Fruit fly (Drosophila melanogaster) whole organism, embryonic: ENCODE data around the gene CG8837.
A peak's percentile ranks its signal among the peaks of the same experiment; 100 is the strongest.

Source experiments
- B-H2 ChIP-seq: fragments of 200-800 bp; sonication (Bioruptor generic); optimal IDR thresholded peaks from 2 replicates; lab custom pipeline; 2018; ENCODE audit warnings: missing biosample characterization, mild to moderate bottlenecking, missing genetic modification characterization
- C15 ChIP-seq: fragments of 200-800 bp; sonication (Bioruptor generic); IDR thresholded peaks from 3 replicates; pipeline ENCODE4 v1.3.6; 2022; ENCODE audit warnings: missing biosample characterization, missing genetic modification characterization
- CG10654 ChIP-seq: fragments of 200-800 bp; sonication (Bioruptor generic); optimal IDR thresholded peaks from 2 replicates; lab custom pipeline; 2016; ENCODE audit warnings: missing biosample characterization, missing genetic modification characterization
- CG14014 ChIP-seq: fragments of 200-800 bp; sonication (Bioruptor generic); IDR thresholded peaks from 2 replicates; pipeline ENCODE4 v1.3.6; 2022; ENCODE audit warnings: missing biosample characterization, missing genetic modification characterization
- CG15269 ChIP-seq: fragments of 200-800 bp; sonication (Bioruptor generic); optimal IDR thresholded peaks from 2 replicates; lab custom pipeline; 2018; ENCODE audit warnings: missing biosample characterization, mild to moderate bottlenecking, missing genetic modification characterization, moderate library complexity
- CG1603 ChIP-seq: fragments of 200-800 bp; sonication (Bioruptor generic); optimal IDR thresholded peaks from 2 replicates; lab custom pipeline; 2019; ENCODE audit warnings: missing biosample characterization, mild to moderate bottlenecking, missing genetic modification characterization, moderate library complexity
- CG1647 ChIP-seq: fragments of 200-800 bp; sonication (Bioruptor generic); optimal IDR thresholded peaks from 3 replicates; lab custom pipeline; 2016; ENCODE audit warnings: missing biosample characterization, missing genetic modification characterization
- CG1792 ChIP-seq: fragments of 200-800 bp; sonication (Bioruptor generic); optimal IDR thresholded peaks from 2 replicates; lab custom pipeline; 2016; ENCODE audit warnings: missing biosample characterization, missing genetic modification characterization
- CG32532 ChIP-seq: fragments of 200-800 bp; sonication (Bioruptor generic); IDR thresholded peaks from 2 replicates; pipeline ENCODE4 v1.3.6; 2022; ENCODE audit warnings: missing biosample characterization, missing genetic modification characterization
- CG33557 ChIP-seq: fragments of 200-800 bp; sonication (Bioruptor generic); optimal IDR thresholded peaks from 2 replicates; lab custom pipeline; 2019; ENCODE audit warnings: missing biosample characterization, mild to moderate bottlenecking, missing genetic modification characterization, moderate library complexity
- CG34376 ChIP-seq: fragments of 200-800 bp; sonication (Bioruptor generic); optimal IDR thresholded peaks from 2 replicates; lab custom pipeline; 2018; ENCODE audit warnings: missing biosample characterization, mild to moderate bottlenecking, missing genetic modification characterization
- CG34422 ChIP-seq: fragments of 200-800 bp; sonication (Bioruptor generic); IDR thresholded peaks from 3 replicates; pipeline ENCODE4 v1.3.6; 2022; ENCODE audit warnings: missing biosample characterization, missing genetic modification characterization
- CG6765 ChIP-seq: fragments of 200-800 bp; sonication (Bioruptor generic); optimal IDR thresholded peaks from 3 replicates; lab custom pipeline; 2017; ENCODE audit warnings: missing biosample characterization, mild to moderate bottlenecking, missing genetic modification characterization
- CG6791 ChIP-seq: fragments of 200-800 bp; sonication (Bioruptor generic); IDR thresholded peaks from 3 replicates; pipeline ENCODE4 v1.3.6; 2022; ENCODE audit warnings: missing biosample characterization, missing genetic modification characterization; ENCODE audit not compliant: partially characterized antibody
- CG7928 ChIP-seq: fragments of 200-800 bp; sonication (Bioruptor generic); optimal IDR thresholded peaks from 2 replicates; lab custom pipeline; 2017; ENCODE audit warnings: missing biosample characterization, mild to moderate bottlenecking, missing genetic modification characterization
- CG8765 ChIP-seq: fragments of 200-800 bp; sonication (Bioruptor generic); IDR thresholded peaks from 2 replicates; pipeline ENCODE4 v1.3.6; 2022; ENCODE audit warnings: missing biosample characterization, missing genetic modification characterization
- CG9932 ChIP-seq: fragments of 200-800 bp; sonication (Bioruptor generic); IDR thresholded peaks from 2 replicates; pipeline ENCODE4 v1.3.6; 2022; ENCODE audit warnings: missing biosample characterization, missing genetic modification characterization
- CHES-1-like ChIP-seq: fragments of 200-800 bp; sonication (Bioruptor generic); optimal IDR thresholded peaks from 2 replicates; lab custom pipeline; 2016; ENCODE audit warnings: missing biosample characterization, missing genetic modification characterization
- CkIIα-i1 ChIP-seq: fragments of 200-800 bp; sonication (Bioruptor generic); IDR thresholded peaks from 2 replicates; pipeline ENCODE4 v1.3.6; 2022; ENCODE audit warnings: missing biosample characterization, missing genetic modification characterization
- Dek ChIP-seq: fragments of 200-800 bp; sonication (Bioruptor generic); optimal IDR thresholded peaks from 3 replicates; lab custom pipeline; 2019; ENCODE audit warnings: missing biosample characterization, mild to moderate bottlenecking, missing genetic modification characterization, moderate library complexity
- Dfd ChIP-seq, 2 experiments: fragments of >200 bp; optimal IDR thresholded peaks; 2 replicates each; lab custom pipeline; 2017; ENCODE audit warnings: missing biosample characterization in 2 of 2, missing genetic modification characterization in 2 of 2
- Doc3 ChIP-seq: fragments of 200-800 bp; sonication (Bioruptor generic); IDR thresholded peaks from 3 replicates; pipeline ENCODE4 v1.3.6; 2022; ENCODE audit warnings: missing biosample characterization, missing genetic modification characterization; ENCODE audit not compliant: partially characterized antibody
- Dp ChIP-seq: fragments of 200-800 bp; sonication (Bioruptor generic); optimal IDR thresholded peaks from 2 replicates; lab custom pipeline; 2018; ENCODE audit warnings: missing biosample characterization, mild to moderate bottlenecking, missing genetic modification characterization, moderate library complexity
- E2f2 ChIP-seq: fragments of 200-800 bp; sonication (Bioruptor generic); IDR thresholded peaks from 2 replicates; pipeline ENCODE4 v1.3.6; 2022; ENCODE audit warnings: missing biosample characterization, missing genetic modification characterization
- HLHmδ ChIP-seq: fragments of 200-800 bp; sonication (Bioruptor generic); optimal IDR thresholded peaks from 2 replicates; lab custom pipeline; 2018; ENCODE audit warnings: missing biosample characterization, mild to moderate bottlenecking, missing genetic modification characterization, moderate library complexity
- HmgZ ChIP-seq: fragments of 200-800 bp; sonication (Bioruptor generic); optimal IDR thresholded peaks from 2 replicates; lab custom pipeline; 2018; ENCODE audit warnings: missing biosample characterization, mild to moderate bottlenecking, missing genetic modification characterization
- Oaz ChIP-seq: fragments of 200-800 bp; sonication (Bioruptor generic); IDR thresholded peaks from 2 replicates; pipeline ENCODE4 v1.3.6; 2022; ENCODE audit warnings: missing biosample characterization, missing genetic modification characterization
- Oli ChIP-seq: fragments of 200-800 bp; sonication (Bioruptor generic); optimal IDR thresholded peaks from 2 replicates; lab custom pipeline; 2018; ENCODE audit warnings: missing biosample characterization, mild to moderate bottlenecking, missing genetic modification characterization, moderate library complexity
- Opbp ChIP-seq: fragments of 200-800 bp; sonication (Bioruptor generic); IDR thresholded peaks from 3 replicates; pipeline ENCODE4 v1.3.6; 2022; ENCODE audit warnings: missing biosample characterization, missing genetic modification characterization; ENCODE audit not compliant: partially characterized antibody
- Pdp1 ChIP-seq, 2 experiments: fragments of 200-800 bp; sonication (Bioruptor generic); optimal IDR thresholded peaks; 3 replicates each; lab custom pipeline; 2016; ENCODE audit warnings: missing biosample characterization in 2 of 2, missing genetic modification characterization in 2 of 2, mild to moderate bottlenecking in 1 of 2, moderate library complexity in 1 of 2
- ato ChIP-seq: fragments of 200-800 bp; sonication (Bioruptor generic); IDR thresholded peaks from 2 replicates; pipeline ENCODE4 v1.3.6; 2022; ENCODE audit warnings: missing biosample characterization, missing genetic modification characterization; ENCODE audit not compliant: partially characterized antibody
- br ChIP-seq: fragments of >200 bp; optimal IDR thresholded peaks from 2 replicates; lab custom pipeline; 2017
- ci ChIP-seq: fragments of 200-800 bp; sonication (Bioruptor generic); IDR thresholded peaks from 3 replicates; pipeline ENCODE4 v1.3.6; 2022; ENCODE audit warnings: missing biosample characterization, missing genetic modification characterization
- crol ChIP-seq: fragments of 200-800 bp; sonication (Bioruptor generic); IDR thresholded peaks from 2 replicates; pipeline ENCODE4 v1.3.6; 2022; ENCODE audit warnings: missing biosample characterization, missing genetic modification characterization
- ewg ChIP-seq: fragments of 200-800 bp; sonication (Bioruptor generic); optimal IDR thresholded peaks from 3 replicates; lab custom pipeline; 2017; ENCODE audit warnings: mild to moderate bottlenecking, missing biosample characterization, missing genetic modification reagents, missing genetic modification characterization
- grn ChIP-seq: fragments of 200-800 bp; sonication (Bioruptor generic); optimal IDR thresholded peaks from 3 replicates; lab custom pipeline; 2017; ENCODE audit warnings: missing biosample characterization, missing genetic modification characterization
- gsb-n ChIP-seq: fragments of 200-800 bp; sonication (Bioruptor generic); optimal IDR thresholded peaks from 3 replicates; lab custom pipeline; 2018; ENCODE audit warnings: missing biosample characterization, mild to moderate bottlenecking, missing genetic modification characterization
- ham ChIP-seq: fragments of 200-800 bp; sonication (Bioruptor generic); IDR thresholded peaks from 2 replicates; pipeline ENCODE4 v1.3.6; 2022; ENCODE audit warnings: missing biosample characterization, missing genetic modification characterization
- jigr1 ChIP-seq: fragments of 200-800 bp; sonication (Bioruptor generic); IDR thresholded peaks from 3 replicates; pipeline ENCODE4 v1.3.6; 2022; ENCODE audit warnings: missing biosample characterization, missing genetic modification characterization
- kay ChIP-seq: fragments of 200-800 bp; sonication (Bioruptor generic); optimal IDR thresholded peaks from 2 replicates; lab custom pipeline; 2016; ENCODE audit warnings: missing biosample characterization, missing genetic modification characterization
- lab ChIP-seq: fragments of 200-800 bp; sonication (Bioruptor generic); optimal IDR thresholded peaks from 3 replicates; lab custom pipeline; 2017; ENCODE audit warnings: missing biosample characterization, missing genetic modification characterization, mild to moderate bottlenecking, moderate library complexity, missing genetic modification reagents
- mirr ChIP-seq: fragments of 200-800 bp; sonication (Bioruptor generic); optimal IDR thresholded peaks from 3 replicates; lab custom pipeline; 2018; ENCODE audit warnings: missing biosample characterization, mild to moderate bottlenecking, missing genetic modification characterization
- oc ChIP-seq: fragments of 200-800 bp; sonication (Bioruptor generic); optimal IDR thresholded peaks from 2 replicates; lab custom pipeline; 2018; ENCODE audit warnings: missing biosample characterization, mild to moderate bottlenecking, missing genetic modification characterization, moderate library complexity
- phol ChIP-seq: fragments of 200-800 bp; sonication (Bioruptor generic); optimal IDR thresholded peaks from 3 replicates; lab custom pipeline; 2018; ENCODE audit warnings: missing biosample characterization, mild to moderate bottlenecking, missing genetic modification characterization, moderate library complexity
- pita ChIP-seq: fragments of 200-800 bp; sonication (Bioruptor generic); optimal IDR thresholded peaks from 2 replicates; lab custom pipeline; 2017; ENCODE audit warnings: missing biosample characterization, mild to moderate bottlenecking, missing genetic modification characterization
- repo ChIP-seq: fragments of 200-800 bp; sonication (Bioruptor generic); optimal IDR thresholded peaks from 2 replicates; lab custom pipeline; 2016; ENCODE audit warnings: missing biosample characterization, missing genetic modification characterization
- row ChIP-seq: fragments of 200-800 bp; sonication (Bioruptor generic); IDR thresholded peaks from 3 replicates; pipeline ENCODE4 v1.3.6; 2022; ENCODE audit warnings: missing biosample characterization, missing genetic modification characterization
- sisA ChIP-seq: fragments of 200-800 bp; sonication (Bioruptor generic); IDR thresholded peaks from 2 replicates; pipeline ENCODE4 v1.3.6; 2022; ENCODE audit warnings: missing biosample characterization, missing genetic modification characterization
- sna ChIP-seq: fragments of 200-800 bp; sonication (Bioruptor generic); IDR thresholded peaks from 2 replicates; pipeline ENCODE4 v1.3.6; 2022; ENCODE audit warnings: missing biosample characterization, missing genetic modification characterization; ENCODE audit not compliant: partially characterized antibody
- sqz ChIP-seq: fragments of 200-800 bp; sonication (Bioruptor generic); optimal IDR thresholded peaks from 3 replicates; lab custom pipeline; 2018; ENCODE audit warnings: missing biosample characterization, mild to moderate bottlenecking, missing genetic modification characterization
- sug ChIP-seq: fragments of 200-800 bp; optimal IDR thresholded peaks from 2 replicates; lab custom pipeline; 2019; ENCODE audit warnings: missing biosample characterization, mild to moderate bottlenecking, missing genetic modification characterization, moderate library complexity
- tup ChIP-seq: fragments of 200-800 bp; sonication (Bioruptor generic); optimal IDR thresholded peaks from 2 replicates; lab custom pipeline; 2016; ENCODE audit warnings: missing biosample characterization, mild to moderate bottlenecking, missing genetic modification characterization, moderate library complexity

CG8837 gene

DNA sequence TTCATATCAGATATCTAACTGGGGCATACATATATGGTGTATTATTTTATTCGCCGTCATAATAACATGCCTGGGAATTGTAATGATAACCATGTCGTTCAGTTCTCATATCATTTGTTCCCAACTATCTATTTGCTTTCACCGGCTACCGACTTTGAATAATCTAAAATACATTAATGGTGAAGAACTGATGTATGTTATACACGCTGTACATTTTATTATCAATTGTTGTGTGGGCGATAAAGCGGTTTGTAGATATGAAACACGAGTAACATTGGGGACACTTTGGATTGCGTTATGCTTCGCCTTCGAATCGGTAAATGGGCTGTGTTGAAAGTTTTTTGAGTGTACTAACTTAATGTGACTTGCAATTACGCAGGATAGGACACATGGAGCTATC lies 20.9 kb upstream of the CG8837 start:
- TF ChIP-seq CG6765 (GFP tag; lab: Kevin White, UChicago): no peak
- no peak for TF ChIP-seq CG34422 (GFP tag; lab: Robert Waterston, UW)
- TF ChIP-seq CG1603 (tag; lab: Kevin White, UChicago): no peak
- peak in 1 of 2 experiments; percentile 15 for TF ChIP-seq Pdp1 (GFP tag; optimal IDR thresholded peaks at IDR 0.05; lab: Kevin White, UChicago)
- TF ChIP-seq B-H2 (GFP tag; lab: Kevin White, UChicago): no peak
- no peak for TF ChIP-seq grn
- no peak for TF ChIP-seq CG1647 (GFP tag; lab: Kevin White, UChicago)
- TF ChIP-seq br (lab: Kevin White, UChicago): no peak
- TF ChIP-seq CG15269: no peak
- no peak for TF ChIP-seq CG33557 (GFP tag; lab: Kevin White, UChicago)
- TF ChIP-seq repo (GFP tag; lab: Kevin White, UChicago): no peak
- TF ChIP-seq CG14014: no peak
- no peak for TF ChIP-seq ewg (GFP tag; lab: Kevin White, UChicago)
- peak; percentile 11 for TF ChIP-seq sug (tag; lab: Kevin White, UChicago)
- no peak for TF ChIP-seq Oli (tag; lab: Kevin White, UChicago)
- no peak for TF ChIP-seq C15 (GFP tag; lab: Robert Waterston, UW)
- TF ChIP-seq jigr1 (GFP tag; lab: Robert Waterston, UW): no peak
- TF ChIP-seq CG7928 (GFP tag; lab: Kevin White, UChicago): no peak
- no peak for TF ChIP-seq HLHmδ
- TF ChIP-seq CG32532 (GFP tag; lab: Robert Waterston, UW): no peak
- TF ChIP-seq CG8765 (GFP tag; lab: Robert Waterston, UW): no peak
- no peak for TF ChIP-seq CG1792 (GFP tag; lab: Kevin White, UChicago)
- TF ChIP-seq row: no peak
- TF ChIP-seq ato: no peak
- TF ChIP-seq gsb-n: no peak
- TF ChIP-seq E2f2 (GFP tag; lab: Robert Waterston, UW): no peak
- TF ChIP-seq phol (tag; lab: Kevin White, UChicago): no peak
- TF ChIP-seq Dfd (GFP tag; optimal IDR thresholded peaks at IDR 0.05; lab: Kevin White, UChicago): no peak
- no peak for TF ChIP-seq CkIIα-i1 (GFP tag; lab: Robert Waterston, UW)
- no peak for TF ChIP-seq HmgZ (tag; lab: Kevin White, UChicago)
- TF ChIP-seq ham (GFP tag; lab: Robert Waterston, UW): no peak
- no peak for TF ChIP-seq kay (GFP tag; lab: Kevin White, UChicago)
- no peak for TF ChIP-seq sisA (GFP tag; lab: Robert Waterston, UW)
- no peak for TF ChIP-seq CG10654 (GFP tag; lab: Kevin White, UChicago)
- TF ChIP-seq Doc3 (GFP tag; lab: Robert Waterston, UW): no peak
- no peak for TF ChIP-seq oc
- TF ChIP-seq pita (GFP tag; lab: Kevin White, UChicago): no peak
- TF ChIP-seq Dp (GFP tag; lab: Kevin White, UChicago): no peak
- no peak for TF ChIP-seq crol (GFP tag; lab: Robert Waterston, UW)
- TF ChIP-seq Opbp (GFP tag; lab: Robert Waterston, UW): no peak
- no peak for TF ChIP-seq CHES-1-like
- peak; percentile 5 for TF ChIP-seq lab (GFP tag; lab: Kevin White, UChicago)
- no peak for TF ChIP-seq tup (GFP tag; lab: Kevin White, UChicago)
- no peak for TF ChIP-seq Oaz
- no peak for TF ChIP-seq sqz
- TF ChIP-seq mirr (GFP tag; lab: Kevin White, UChicago): peak; percentile 81
- no peak for TF ChIP-seq sna
- no peak for TF ChIP-seq CG9932 (GFP tag; lab: Robert Waterston, UW)
- TF ChIP-seq Dek (tag; lab: Kevin White, UChicago): no peak
- no peak for TF ChIP-seq CG34376 (GFP tag; lab: Kevin White, UChicago)
- TF ChIP-seq ci (GFP tag; lab: Robert Waterston, UW): 0 out of 3 replicates have a peak, but pooled peaks have one; percentile 19
- TF ChIP-seq CG6791 (GFP tag; lab: Robert Waterston, UW): no peak
